Worm (Caenorhabditis elegans) whole organism, midembryonic: ENCODE data around the gene mrpl-44.

ENCODE experiments used
- T22C8.4 ChIP-seq: fragments of 200-800 bp; sonication (Bioruptor generic); IDR thresholded peaks from 2 replicates; pipeline ENCODE4 v1.3.6; 2022; ENCODE audit warnings: missing genetic modification characterization, missing compliant biosample characterization
- klf-2 ChIP-seq: fragments of 200-800 bp; sonication (Bioruptor generic); conservative IDR thresholded peaks from 2 replicates; pipeline ENCODE4 v1.3.6; 2022; ENCODE audit warnings: missing genetic modification reagents, missing genetic modification characterization, missing compliant biosample characterization
- med-1 ChIP-seq: sonication (generic microtip); optimal IDR thresholded peaks from 2 replicates; lab custom pipeline; 2017; ENCODE audit warnings: missing genetic modification characterization, mild to moderate bottlenecking, missing compliant biosample characterization, antibody characterized with exemption, missing genetic modification reagents; ENCODE audit not compliant: insufficient read depth
- ref-1 ChIP-seq: fragments of 200-800 bp; sonication (Bioruptor generic); conservative IDR thresholded peaks from 2 replicates; pipeline ENCODE4 v1.3.6; 2022; ENCODE audit warnings: missing genetic modification reagents, missing genetic modification characterization, missing compliant biosample characterization

DNA sequence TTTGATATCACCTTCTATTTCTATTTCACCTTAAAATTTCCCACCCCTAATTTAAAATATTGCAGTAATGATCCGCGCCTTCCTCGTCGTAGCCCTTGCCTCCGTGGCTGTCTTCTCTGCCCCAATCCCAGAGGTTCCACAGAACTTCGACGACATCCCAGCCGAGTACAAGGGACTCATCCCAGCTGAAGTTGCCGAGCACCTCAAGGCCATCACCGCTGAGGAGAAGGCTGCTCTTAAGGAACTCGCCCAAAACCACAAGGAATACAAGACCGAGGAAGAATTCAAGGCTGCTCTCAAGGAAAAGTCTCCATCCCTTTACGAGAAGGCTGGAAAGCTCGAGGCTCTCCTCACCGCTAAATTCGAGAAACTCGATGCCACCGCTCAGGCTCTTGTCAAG is 7.4 kb downstream of the mrpl-44 start, which contains the start of gene far-2:
- no peak for TF ChIP-seq T22C8.4 (GFP tag; lab: Robert Waterston, UW)
- no peak for TF ChIP-seq ref-1 (GFP tag; lab: Robert Waterston, UW)
- TF ChIP-seq klf-2 (GFP tag; lab: Robert Waterston, UW): no peak
- TF ChIP-seq med-1 (GFP tag; lab: Kevin White, UChicago): no peak
